Worm (Caenorhabditis elegans): ENCODE results near the gene K01A6.8.

Gene K01A6.8

ce11 chrIV:11692071-11692673 lies 45.0 kb downstream of the K01A6.8 start (continued):
- TF ChIP-seq mel-28 (tag; optimal IDR thresholded peaks at IDR 0.05; ENCODE audit: borderline replicate concordance) (no peak), xnd-1 (tag; optimal IDR thresholded peaks at IDR 0.05) (no peak), ama-1 (optimal IDR thresholded peaks at IDR 0.05) (no peak), ama-1 (GFP tag; optimal IDR thresholded peaks at IDR 0.05) (no peak), him-1 (tag; optimal IDR thresholded peaks at IDR 0.05) (no peak), ztf-18 (tag; optimal IDR thresholded peaks at IDR 0.05) (peak; percentile 21), hlh-26 (GFP tag; conservative IDR thresholded peaks at IDR 0.05) (no peak), F22D6.2 (tag; optimal IDR thresholded peaks at IDR 0.05) (no peak), nfya-2 (GFP tag; IDR thresholded peaks at IDR 0.05) (no peak), ccch-3 (GFP tag; optimal IDR thresholded peaks at IDR 0.05) (no peak), hsf-1 (GFP tag; IDR thresholded peaks at IDR 0.05) (no peak), let-526 (GFP tag; IDR thresholded peaks at IDR 0.05) (no peak), ekl-4 (GFP tag; IDR thresholded peaks at IDR 0.05) (no peak), egl-18 (GFP tag; IDR thresholded peaks at IDR 0.05) (no peak), zfh-2 (GFP tag; conservative IDR thresholded peaks at IDR 0.05) (peak; percentile 89), atf-7 (tag; optimal IDR thresholded peaks at IDR 0.05) (peak; percentile 48), Y53G8AR.9 (GFP tag; conservative IDR thresholded peaks at IDR 0.05) (no peak), madf-6 (GFP tag; IDR thresholded peaks at IDR 0.05) (no peak), nhr-90 (tag; optimal IDR thresholded peaks at IDR 0.05) (peak; percentile 69), ceh-91 (GFP tag; IDR thresholded peaks at IDR 0.05) (no peak), Y56A3A.18 (GFP tag; IDR thresholded peaks at IDR 0.05) (peak; percentile 45; the same call in 1 of the 2 replicates), Y79H2A.3 (GFP tag; conservative IDR thresholded peaks at IDR 0.05) (no peak), lin-40 (tag; optimal IDR thresholded peaks at IDR 0.05) (peak; percentile 58), madf-10 (tag; optimal IDR thresholded peaks at IDR 0.05) (peak; percentile 94), F49E8.2 (tag; optimal IDR thresholded peaks at IDR 0.05; ENCODE audit: insufficient read depth) (no peak), B0336.3 (GFP tag; IDR thresholded peaks at IDR 0.05) (peak; percentile 86), dox-1 (GFP tag; IDR thresholded peaks at IDR 0.05) (peak; percentile 83), tbx-9 (tag; optimal IDR thresholded peaks at IDR 0.05; ENCODE audit: borderline replicate concordance) (no peak), cebp-2 (GFP tag; IDR thresholded peaks at IDR 0.05) (no peak), sdz-38 (tag; optimal IDR thresholded peaks at IDR 0.05) (no peak), rpc-1 (optimal IDR thresholded peaks at IDR 0.05) (no peak), rpc-1 (tag; optimal IDR thresholded peaks at IDR 0.05) (no peak), attf-5 (GFP tag; optimal IDR thresholded peaks at IDR 0.05) (peak; percentile 92), lin-35 (GFP tag; optimal IDR thresholded peaks at IDR 0.05) (peak in 1 of 3 experiments; percentile 46), zim-3 (tag; optimal IDR thresholded peaks at IDR 0.05) (no peak), B0035.1 (tag; optimal IDR thresholded peaks at IDR 0.05) (no peak), ztf-25 (GFP tag; IDR thresholded peaks at IDR 0.05) (no peak), hlh-12 (tag; optimal IDR thresholded peaks at IDR 0.05) (no peak), chd-7 (tag; optimal IDR thresholded peaks at IDR 0.05) (peak; percentile 62), sea-2 (GFP tag; IDR thresholded peaks at IDR 0.05) (no peak), hmg-1.2 (GFP tag; IDR thresholded peaks at IDR 0.05) (peak; percentile 90), unc-130 (GFP tag; optimal IDR thresholded peaks at IDR 0.05) (no peak), C17E4.6 (GFP tag; IDR thresholded peaks at IDR 0.05) (no peak), dpff-1 (tag; optimal IDR thresholded peaks at IDR 0.05) (no peak), madf-8 (GFP tag; conservative IDR thresholded peaks at IDR 0.05) (no peak), dpl-1 (GFP tag; optimal IDR thresholded peaks at IDR 0.05) (no peak), madf-3 (GFP tag; IDR thresholded peaks at IDR 0.05) (peak; percentile 83), lsl-1 (GFP tag; optimal IDR thresholded peaks at IDR 0.05) (no peak), rcor-1 (GFP tag; IDR thresholded peaks at IDR 0.05) (0 out of 2 replicates have a peak, but pooled peaks have one; percentile 23), T26A5.8 (tag; optimal IDR thresholded peaks at IDR 0.05) (no peak)
